Fruit fly (Drosophila melanogaster) whole organism, embryonic: ENCODE results near the gene ATPsynO.

ENCODE experiments used
- Abd-B ChIP-seq: fragments of 200-800 bp; sonication (Bioruptor generic); optimal IDR thresholded peaks from 2 replicates; lab custom pipeline; 2018; ENCODE audit warnings: missing biosample characterization, mild to moderate bottlenecking, missing genetic modification characterization, moderate library complexity
- Aef1 ChIP-seq: fragments of 200-800 bp; sonication (Bioruptor generic); IDR thresholded peaks from 3 replicates; pipeline ENCODE4 v1.3.6; 2022; ENCODE audit warnings: missing biosample characterization, missing genetic modification characterization
- Bgb ChIP-seq: fragments of 200-800 bp; sonication (Bioruptor generic); IDR thresholded peaks from 2 replicates; pipeline ENCODE4 v1.3.6; 2022; ENCODE audit warnings: missing biosample characterization, missing genetic modification characterization; ENCODE audit not compliant: partially characterized antibody
- CG10147 ChIP-seq: fragments of 200-800 bp; sonication (Bioruptor generic); optimal IDR thresholded peaks from 2 replicates; lab custom pipeline; 2019; ENCODE audit warnings: missing biosample characterization, mild to moderate bottlenecking, missing genetic modification characterization, moderate library complexity
- CG10654 ChIP-seq: fragments of 200-800 bp; sonication (Bioruptor generic); optimal IDR thresholded peaks from 2 replicates; lab custom pipeline; 2016; ENCODE audit warnings: missing biosample characterization, missing genetic modification characterization
- CG11723 ChIP-seq: fragments of 200-800 bp; sonication (Bioruptor generic); optimal IDR thresholded peaks from 2 replicates; lab custom pipeline; 2017; ENCODE audit warnings: missing biosample characterization, mild to moderate bottlenecking, missing genetic modification characterization
- CG14667 ChIP-seq: fragments of 200-800 bp; sonication (Bioruptor generic); IDR thresholded peaks from 2 replicates; pipeline ENCODE4 v1.3.6; 2022; ENCODE audit warnings: missing biosample characterization, missing genetic modification characterization
- CG1603 ChIP-seq: fragments of 200-800 bp; sonication (Bioruptor generic); optimal IDR thresholded peaks from 2 replicates; lab custom pipeline; 2019; ENCODE audit warnings: missing biosample characterization, mild to moderate bottlenecking, missing genetic modification characterization, moderate library complexity
- CG17186 ChIP-seq: fragments of 200-800 bp; sonication (Bioruptor generic); optimal IDR thresholded peaks from 3 replicates; lab custom pipeline; 2017; ENCODE audit warnings: missing biosample characterization, missing genetic modification reagents, missing genetic modification characterization
- CG17612 ChIP-seq: fragments of 200-800 bp; sonication (Bioruptor generic); IDR thresholded peaks from 2 replicates; pipeline ENCODE4 v1.3.6; 2022; ENCODE audit warnings: missing biosample characterization, missing genetic modification characterization
- CG17829 ChIP-seq: fragments of 200-800 bp; optimal IDR thresholded peaks from 2 replicates; lab custom pipeline; 2019; ENCODE audit warnings: missing biosample characterization, mild to moderate bottlenecking, missing genetic modification characterization, moderate library complexity
- CG1792 ChIP-seq: fragments of 200-800 bp; sonication (Bioruptor generic); optimal IDR thresholded peaks from 2 replicates; lab custom pipeline; 2016; ENCODE audit warnings: missing biosample characterization, missing genetic modification characterization
- CG18011 ChIP-seq: fragments of 200-800 bp; sonication (Bioruptor generic); optimal IDR thresholded peaks from 2 replicates; lab custom pipeline; 2017; ENCODE audit warnings: missing biosample characterization, missing genetic modification characterization, mild to moderate bottlenecking, moderate library complexity, missing genotype
- CG2712 ChIP-seq: fragments of 200-800 bp; optimal IDR thresholded peaks from 3 replicates; lab custom pipeline; 2019; ENCODE audit warnings: missing biosample characterization, mild to moderate bottlenecking, missing genetic modification characterization, moderate library complexity
- CG30403 ChIP-seq: fragments of 200-800 bp; sonication (Bioruptor generic); optimal IDR thresholded peaks from 3 replicates; lab custom pipeline; 2016; ENCODE audit warnings: missing biosample characterization, missing genetic modification characterization
- CG3065 ChIP-seq: fragments of 200-800 bp; sonication (Bioruptor generic); optimal IDR thresholded peaks from 2 replicates; lab custom pipeline; 2016; ENCODE audit warnings: missing biosample characterization, missing genetic modification characterization
- CG31388 ChIP-seq: fragments of 200-800 bp; sonication (Bioruptor generic); optimal IDR thresholded peaks from 2 replicates; lab custom pipeline; 2016; ENCODE audit warnings: missing biosample characterization, missing genetic modification characterization
- CG32767 ChIP-seq: fragments of 200-800 bp; sonication (Bioruptor generic); IDR thresholded peaks from 2 replicates; pipeline ENCODE4 v1.3.6; 2022; ENCODE audit warnings: missing biosample characterization, missing genetic modification characterization
- CG34376 ChIP-seq: fragments of 200-800 bp; sonication (Bioruptor generic); optimal IDR thresholded peaks from 2 replicates; lab custom pipeline; 2018; ENCODE audit warnings: missing biosample characterization, mild to moderate bottlenecking, missing genetic modification characterization
- CG3726 ChIP-seq: fragments of 200-800 bp; sonication (Bioruptor generic); IDR thresholded peaks from 3 replicates; pipeline ENCODE4, ENCODE4 v1.3.6; 2022; ENCODE audit warnings: missing biosample characterization, missing genetic modification characterization
- CG42726 ChIP-seq: fragments of 200-800 bp; sonication (Bioruptor generic); IDR thresholded peaks from 2 replicates; pipeline ENCODE4 v1.3.6; 2022; ENCODE audit warnings: missing biosample characterization, missing genetic modification characterization; ENCODE audit not compliant: partially characterized antibody
- CG4328 ChIP-seq: fragments of 200-800 bp; sonication (Bioruptor generic); optimal IDR thresholded peaks from 3 replicates; lab custom pipeline; 2017; ENCODE audit warnings: missing biosample characterization, missing genetic modification reagents, missing genetic modification characterization
- CG6254 ChIP-seq: fragments of 200-800 bp; sonication (Bioruptor generic); optimal IDR thresholded peaks from 3 replicates; lab custom pipeline; 2017; ENCODE audit warnings: mild to moderate bottlenecking, missing biosample characterization, missing genetic modification reagents, missing genetic modification characterization
- CG9797 ChIP-seq: fragments of 200-800 bp; sonication (Bioruptor generic); optimal IDR thresholded peaks from 3 replicates; lab custom pipeline; 2018; ENCODE audit warnings: missing biosample characterization, mild to moderate bottlenecking, missing genetic modification characterization
- CrebB ChIP-seq: fragments of 200-800 bp; sonication (Bioruptor generic); optimal IDR thresholded peaks from 3 replicates; lab custom pipeline; 2018; ENCODE audit warnings: missing biosample characterization, mild to moderate bottlenecking, missing genetic modification characterization
- Dfd ChIP-seq, 2 experiments: fragments of >200 bp; optimal IDR thresholded peaks; 2 replicates each; lab custom pipeline; 2017; ENCODE audit warnings: missing biosample characterization in 2 of 2, missing genetic modification characterization in 2 of 2
- Fer1 ChIP-seq: fragments of 200-800 bp; sonication (Bioruptor generic); optimal IDR thresholded peaks from 2 replicates; lab custom pipeline; 2017; ENCODE audit warnings: missing biosample characterization, mild to moderate bottlenecking, missing genetic modification characterization
- NC2β ChIP-seq: fragments of 200-800 bp; sonication (Bioruptor generic); optimal IDR thresholded peaks from 2 replicates; lab custom pipeline; 2016; ENCODE audit warnings: missing biosample characterization, missing genetic modification characterization
- NK7.1 ChIP-seq: fragments of 200-800 bp; sonication (Bioruptor generic); optimal IDR thresholded peaks from 3 replicates; lab custom pipeline; 2016; ENCODE audit warnings: missing biosample characterization, missing genetic modification characterization
- Pdp1 ChIP-seq, 2 experiments: fragments of 200-800 bp; sonication (Bioruptor generic); optimal IDR thresholded peaks; 3 replicates each; lab custom pipeline; 2016; ENCODE audit warnings: missing biosample characterization in 2 of 2, missing genetic modification characterization in 2 of 2, mild to moderate bottlenecking in 1 of 2, moderate library complexity in 1 of 2
- ap ChIP-seq: fragments of 200-800 bp; sonication (Bioruptor generic); IDR thresholded peaks from 2 replicates; pipeline ENCODE4 v1.3.6; 2022; ENCODE audit warnings: missing biosample characterization, missing genetic modification characterization
- ato ChIP-seq: fragments of 200-800 bp; sonication (Bioruptor generic); IDR thresholded peaks from 2 replicates; pipeline ENCODE4 v1.3.6; 2022; ENCODE audit warnings: missing biosample characterization, missing genetic modification characterization; ENCODE audit not compliant: partially characterized antibody
- bsh ChIP-seq, 2 experiments: fragments of 200-800 bp; sonication (Bioruptor generic); optimal IDR thresholded peaks; 2 replicates each; lab custom pipeline; 2017 to 2018; ENCODE audit warnings: mild to moderate bottlenecking in 2 of 2, missing biosample characterization in 2 of 2, missing genetic modification characterization in 2 of 2, moderate library complexity in 1 of 2
- btn ChIP-seq: fragments of 200-800 bp; sonication (Bioruptor generic); optimal IDR thresholded peaks from 2 replicates; lab custom pipeline; 2016; ENCODE audit warnings: missing biosample characterization, missing genetic modification characterization
- crc ChIP-seq: fragments of 200-800 bp; sonication (Bioruptor generic); optimal IDR thresholded peaks from 2 replicates; lab custom pipeline; 2016; ENCODE audit warnings: missing biosample characterization, missing genetic modification characterization
- dati ChIP-seq: fragments of 200-800 bp; sonication (Bioruptor generic); IDR thresholded peaks from 2 replicates; pipeline ENCODE4 v1.3.6; 2022; ENCODE audit warnings: missing biosample characterization, missing genetic modification characterization
- fd96Cb ChIP-seq: fragments of 200-800 bp; sonication (Bioruptor generic); optimal IDR thresholded peaks from 2 replicates; lab custom pipeline; 2018; ENCODE audit warnings: missing biosample characterization, mild to moderate bottlenecking, missing genetic modification characterization, moderate library complexity
- gcm2 ChIP-seq: fragments of 200-800 bp; sonication (Bioruptor generic); optimal IDR thresholded peaks from 2 replicates; lab custom pipeline; 2016; ENCODE audit warnings: missing biosample characterization, missing genetic modification characterization
- gfzf ChIP-seq: fragments of 200-800 bp; sonication (Bioruptor generic); optimal IDR thresholded peaks from 2 replicates; lab custom pipeline; 2016; ENCODE audit warnings: missing biosample characterization, mild to moderate bottlenecking, missing genetic modification characterization, moderate library complexity
- gsb ChIP-seq: fragments of 200-800 bp; sonication (Bioruptor generic); IDR thresholded peaks from 2 replicates; pipeline ENCODE4 v1.3.6; 2022; ENCODE audit warnings: missing biosample characterization, missing genetic modification characterization
- ham ChIP-seq: fragments of 200-800 bp; sonication (Bioruptor generic); IDR thresholded peaks from 2 replicates; pipeline ENCODE4 v1.3.6; 2022; ENCODE audit warnings: missing biosample characterization, missing genetic modification characterization
- jigr1 ChIP-seq: fragments of 200-800 bp; sonication (Bioruptor generic); IDR thresholded peaks from 3 replicates; pipeline ENCODE4 v1.3.6; 2022; ENCODE audit warnings: missing biosample characterization, missing genetic modification characterization
- nom ChIP-seq: fragments of 200-800 bp; sonication (Bioruptor generic); optimal IDR thresholded peaks from 2 replicates; lab custom pipeline; 2017; ENCODE audit warnings: missing biosample characterization, missing genetic modification characterization, mild to moderate bottlenecking, moderate library complexity, missing genetic modification reagents
- pho ChIP-seq: fragments of 200-800 bp; sonication (Bioruptor generic); optimal IDR thresholded peaks from 2 replicates; lab custom pipeline; 2016; ENCODE audit warnings: missing biosample characterization, missing genetic modification characterization
- pzg ChIP-seq: fragments of 200-800 bp; sonication (Bioruptor generic); optimal IDR thresholded peaks from 3 replicates; lab custom pipeline; 2018; ENCODE audit warnings: missing biosample characterization, mild to moderate bottlenecking, missing genetic modification characterization, moderate library complexity
- rib ChIP-seq: fragments of 200-800 bp; sonication (Bioruptor generic); IDR thresholded peaks from 2 replicates; pipeline ENCODE4 v1.3.6; 2022; ENCODE audit warnings: missing biosample characterization, missing genetic modification characterization
- slp2 ChIP-seq: fragments of 200-800 bp; sonication (Bioruptor generic); optimal IDR thresholded peaks from 2 replicates; lab custom pipeline; 2016; ENCODE audit warnings: missing biosample characterization, missing genetic modification characterization
- tin ChIP-seq: fragments of 200-800 bp; sonication (Bioruptor generic); optimal IDR thresholded peaks from 3 replicates; lab custom pipeline; 2016; ENCODE audit warnings: missing biosample characterization, missing genetic modification characterization
- wdn ChIP-seq: fragments of 200-800 bp; sonication (Bioruptor generic); IDR thresholded peaks from 2 replicates; pipeline ENCODE4 v1.3.6; 2022; ENCODE audit warnings: missing biosample characterization, missing genetic modification characterization
- zfh1 ChIP-seq: fragments of 200-800 bp; sonication (Bioruptor generic); IDR thresholded peaks from 3 replicates; pipeline ENCODE4 v1.3.6; 2022; ENCODE audit warnings: missing biosample characterization, missing genetic modification characterization

The ATPsynO gene

DNA sequence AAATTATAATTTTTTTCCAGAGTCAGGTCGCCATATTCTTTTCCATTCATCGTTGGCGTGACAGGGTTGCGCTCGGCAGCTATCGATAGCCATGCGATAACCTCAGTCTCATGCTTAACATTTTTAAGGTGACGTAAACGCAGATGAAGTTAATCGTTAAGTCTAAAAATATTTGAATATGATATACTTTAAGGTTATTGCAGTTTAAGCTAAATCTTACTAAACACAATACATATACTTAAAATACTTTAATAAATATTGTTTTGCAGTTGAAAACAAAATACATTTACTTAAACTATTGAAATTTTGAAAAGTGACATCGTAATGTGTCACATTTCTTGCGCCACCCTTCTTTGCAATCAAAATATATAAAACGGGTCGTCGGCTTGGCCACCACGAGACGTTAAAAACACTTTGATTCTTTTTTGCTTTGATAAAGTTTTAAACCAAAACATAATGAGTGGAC, 9.8 kb downstream of the ATPsynO start, which contains the start of the genes Cp190 and CG4338 (continued):
- TF ChIP-seq ato (GFP tag; lab: Robert Waterston, UW) (peak; percentile 73; the same call in 1 of the 2 replicates), CG32767 (GFP tag; lab: Robert Waterston, UW) (peak; percentile 96), CG17186 (GFP tag; lab: Kevin White, UChicago) (peak; percentile 91), CG14667 (GFP tag; lab: Robert Waterston, UW) (peak; percentile 93), gsb (GFP tag; lab: Robert Waterston, UW) (peak; percentile 92), NC2β (GFP tag; lab: Kevin White, UChicago) (peak; percentile 88), CG11723 (GFP tag; lab: Kevin White, UChicago) (peak; percentile 93), CG10654 (GFP tag; lab: Kevin White, UChicago) (peak; percentile 97), dati (GFP tag; lab: Robert Waterston, UW) (peak; percentile 61; the same call in 1 of the 2 replicates), CG3065 (GFP tag; lab: Kevin White, UChicago) (peak; percentile 95), CG6254 (GFP tag; lab: Kevin White, UChicago) (peak; percentile 93), rib (GFP tag; lab: Robert Waterston, UW) (peak; percentile 91), Abd-B (GFP tag; lab: Kevin White, UChicago) (peak; percentile 99), CG42726 (GFP tag; lab: Robert Waterston, UW) (peak; percentile 76), CG18011 (GFP tag; lab: Kevin White, UChicago) (peak; percentile 88), bsh (GFP tag; optimal IDR thresholded peaks at IDR 0.05; lab: Kevin White, UChicago) (peak; percentile 87 to 98), CG3726 (peak; percentile 96), crc (peak; percentile 72), CrebB (tag; lab: Kevin White, UChicago) (peak; percentile 98), gcm2 (peak; percentile 58), jigr1 (peak; percentile 93), CG17829 (peak; percentile 99), CG30403 (GFP tag; lab: Kevin White, UChicago) (peak; percentile 99), CG31388 (GFP tag; lab: Kevin White, UChicago) (peak; percentile 95), btn (GFP tag; lab: Kevin White, UChicago) (peak; percentile 35), Pdp1 (GFP tag; optimal IDR thresholded peaks at IDR 0.05; lab: Kevin White, UChicago) (peak; percentile 94 to 95), nom (GFP tag; lab: Kevin White, UChicago) (peak; percentile 95), pzg (peak; percentile 78), Bgb (peak; percentile 82), Aef1 (GFP tag; lab: Robert Waterston, UW) (peak; percentile 93), CG10147 (GFP tag; lab: Kevin White, UChicago) (peak; percentile 98), CG9797 (peak; percentile 71), CG17612 (GFP tag; lab: Robert Waterston, UW) (peak; percentile 91), zfh1 (GFP tag; lab: Robert Waterston, UW) (peak; percentile 96), NK7.1 (GFP tag; lab: Kevin White, UChicago) (peak; percentile 86), slp2 (GFP tag; lab: Kevin White, UChicago) (peak; percentile 75), ham (GFP tag; lab: Robert Waterston, UW) (peak; percentile 89), fd96Cb (peak; percentile 98), CG2712 (tag; lab: Kevin White, UChicago) (peak; percentile 99), Dfd (GFP tag; optimal IDR thresholded peaks at IDR 0.05; lab: Kevin White, UChicago) (no peak), CG1792 (peak; percentile 84), CG1603 (tag; lab: Kevin White, UChicago) (peak; percentile 92), CG4328 (peak; percentile 98), gfzf (GFP tag; lab: Kevin White, UChicago) (peak; percentile 43), Fer1 (GFP tag; lab: Kevin White, UChicago) (peak; percentile 98), pho (GFP tag; lab: Kevin White, UChicago) (peak; percentile 94), wdn (GFP tag; lab: Robert Waterston, UW) (peak; percentile 95), ap (GFP tag; lab: Robert Waterston, UW) (peak; percentile 91), tin (GFP tag; lab: Kevin White, UChicago) (peak; percentile 98), CG34376 (GFP tag; lab: Kevin White, UChicago) (peak; percentile 98)
